Worm (Caenorhabditis elegans) whole organism, late embryonic: Measurements from ENCODE around the gene K08F9.4.

ENCODE experiments used
- C08G9.2 ChIP-seq: sonication (generic microtip); optimal IDR thresholded peaks from 2 replicates; lab custom pipeline; 2016; ENCODE audit warnings: mild to moderate bottlenecking, missing genetic modification characterization, moderate library complexity, missing compliant biosample characterization
- C38D4.7 ChIP-seq: fragments of 200-800 bp; sonication (Bioruptor generic); optimal IDR thresholded peaks from 2 replicates; lab custom pipeline; 2018; ENCODE audit warnings: mild to moderate bottlenecking, missing genetic modification characterization, moderate library complexity, missing compliant biosample characterization
- K09A11.1 ChIP-seq: sonication (generic microtip); optimal IDR thresholded peaks from 2 replicates; lab custom pipeline; 2017; ENCODE audit warnings: antibody characterized with exemption, mild to moderate bottlenecking, missing genetic modification characterization, missing compliant biosample characterization; ENCODE audit not compliant: insufficient read depth
- T23F11.4 ChIP-seq: fragments of 200-800 bp; sonication (Bioruptor generic); optimal IDR thresholded peaks from 2 replicates; lab custom pipeline; 2018; ENCODE audit warnings: mild to moderate bottlenecking, missing genetic modification characterization, missing compliant biosample characterization
- Y22D7AL.16 ChIP-seq: sonication (generic microtip); optimal IDR thresholded peaks from 2 replicates; lab custom pipeline; 2016; ENCODE audit warnings: missing genetic modification characterization, missing compliant biosample characterization
- ama-1 ChIP-seq: fragments of 150-350 bp; optimal IDR thresholded peaks from 2 replicates; lab custom pipeline; 2014
- ceh-14 ChIP-seq: sonication (generic microtip); optimal IDR thresholded peaks from 2 replicates; lab custom pipeline; 2016; ENCODE audit warnings: missing genotype, missing genetic modification characterization, missing compliant biosample characterization
- ceh-18 ChIP-seq: sonication (generic microtip); optimal IDR thresholded peaks from 2 replicates; lab custom pipeline; 2016; ENCODE audit warnings: missing genetic modification characterization, missing compliant biosample characterization
- ceh-2 ChIP-seq: sonication (generic microtip); optimal IDR thresholded peaks from 2 replicates; lab custom pipeline; 2016; ENCODE audit warnings: missing genotype, missing genetic modification characterization, missing compliant biosample characterization
- ceh-22 ChIP-seq: sonication (generic microtip); optimal IDR thresholded peaks from 2 replicates; lab custom pipeline; 2017; ENCODE audit warnings: missing biosample characterization, missing genetic modification characterization
- ceh-30 ChIP-seq: fragments of 150-350 bp; optimal IDR thresholded peaks from 2 replicates; lab custom pipeline; 2014; ENCODE audit warnings: missing biosample characterization, missing genetic modification characterization
- ceh-31 ChIP-seq: sonication (generic microtip); optimal IDR thresholded peaks from 2 replicates; lab custom pipeline; 2016; ENCODE audit warnings: missing genetic modification characterization, missing compliant biosample characterization
- ceh-6 ChIP-seq: fragments of 200-800 bp; sonication (Bioruptor generic); optimal IDR thresholded peaks from 2 replicates; lab custom pipeline; 2018; ENCODE audit warnings: mild to moderate bottlenecking, missing genetic modification characterization, missing compliant biosample characterization
- ceh-9 ChIP-seq: sonication (generic microtip); optimal IDR thresholded peaks from 2 replicates; lab custom pipeline; 2016; ENCODE audit warnings: mild to moderate bottlenecking, missing genetic modification characterization, inconsistent platforms, missing compliant biosample characterization
- dve-1 ChIP-seq: sonication (generic microtip); optimal IDR thresholded peaks from 2 replicates; lab custom pipeline; 2017; ENCODE audit warnings: antibody characterized with exemption, mild to moderate bottlenecking, missing genetic modification characterization, missing compliant biosample characterization
- elt-2 ChIP-seq: sonication (generic microtip); optimal IDR thresholded peaks from 2 replicates; lab custom pipeline; 2016; ENCODE audit warnings: missing genetic modification reagents, missing genetic modification characterization, missing compliant biosample characterization
- elt-4 ChIP-seq: sonication (generic microtip); optimal IDR thresholded peaks from 2 replicates; lab custom pipeline; 2016; ENCODE audit warnings: missing genetic modification characterization, missing compliant biosample characterization
- ets-4 ChIP-seq: sonication (generic microtip); optimal IDR thresholded peaks from 2 replicates; lab custom pipeline; 2016; ENCODE audit warnings: missing genetic modification characterization, missing compliant biosample characterization
- eyg-1 ChIP-seq: sonication (generic microtip); optimal IDR thresholded peaks from 2 replicates; lab custom pipeline; 2016; ENCODE audit warnings: missing genotype, missing genetic modification characterization, missing compliant biosample characterization
- fkh-6 ChIP-seq: sonication (generic microtip); optimal IDR thresholded peaks from 2 replicates; lab custom pipeline; 2016; ENCODE audit warnings: missing genetic modification characterization, missing compliant biosample characterization
- hlh-15 ChIP-seq: sonication (generic microtip); optimal IDR thresholded peaks from 2 replicates; lab custom pipeline; 2016; ENCODE audit warnings: missing genetic modification characterization, missing compliant biosample characterization
- lim-6 ChIP-seq: sonication (generic microtip); optimal IDR thresholded peaks from 2 replicates; lab custom pipeline; 2016; ENCODE audit warnings: missing genetic modification characterization, missing compliant biosample characterization
- lin-11 ChIP-seq: fragments of 200-800 bp; sonication (Bioruptor generic); optimal IDR thresholded peaks from 2 replicates; lab custom pipeline; 2018; ENCODE audit warnings: mild to moderate bottlenecking, missing genetic modification characterization, missing compliant biosample characterization
- madf-2 ChIP-seq: sonication (generic microtip); optimal IDR thresholded peaks from 2 replicates; lab custom pipeline; 2017; ENCODE audit warnings: missing genetic modification characterization, missing compliant biosample characterization
- nfya-1 ChIP-seq: sonication (generic microtip); optimal IDR thresholded peaks from 2 replicates; lab custom pipeline; 2017; ENCODE audit warnings: missing genetic modification characterization, mild to moderate bottlenecking, missing compliant biosample characterization, antibody characterized with exemption, moderate library complexity
- nhr-232 ChIP-seq: sonication (generic microtip); optimal IDR thresholded peaks from 2 replicates; lab custom pipeline; 2016; ENCODE audit warnings: missing genetic modification characterization, missing compliant biosample characterization
- pat-9 ChIP-seq: fragments of 200-800 bp; sonication (Bioruptor generic); optimal IDR thresholded peaks from 2 replicates; lab custom pipeline; 2018; ENCODE audit warnings: mild to moderate bottlenecking, missing genetic modification characterization, moderate library complexity, missing compliant biosample characterization
- pax-1 ChIP-seq: fragments of 150-350 bp; optimal IDR thresholded peaks from 2 replicates; lab custom pipeline; 2014; ENCODE audit warnings: missing biosample characterization, missing genetic modification characterization
- pha-4 ChIP-seq: fragments of 150-350 bp; optimal IDR thresholded peaks from 2 replicates; lab custom pipeline; 2018; ENCODE audit warnings: missing biosample characterization, missing genetic modification reagents, missing genetic modification characterization
- rnt-1 ChIP-seq: sonication (generic microtip); optimal IDR thresholded peaks from 2 replicates; lab custom pipeline; 2016; ENCODE audit warnings: missing genetic modification characterization, missing compliant biosample characterization
- sox-2 ChIP-seq: fragments of 200-800 bp; sonication (Bioruptor generic); IDR thresholded peaks from 2 replicates; pipeline ENCODE4 v1.3.6; 2022; ENCODE audit warnings: missing genetic modification reagents, missing genetic modification characterization, missing compliant biosample characterization
- sox-4 ChIP-seq: sonication (generic microtip); optimal IDR thresholded peaks from 2 replicates; lab custom pipeline; 2017; ENCODE audit warnings: mild to moderate bottlenecking, missing genetic modification characterization, inconsistent platforms, missing compliant biosample characterization
- tbx-2 ChIP-seq: sonication (generic microtip); optimal IDR thresholded peaks from 2 replicates; lab custom pipeline; 2016; ENCODE audit warnings: missing genetic modification characterization, missing compliant biosample characterization

The K08F9.4 gene

DNA sequence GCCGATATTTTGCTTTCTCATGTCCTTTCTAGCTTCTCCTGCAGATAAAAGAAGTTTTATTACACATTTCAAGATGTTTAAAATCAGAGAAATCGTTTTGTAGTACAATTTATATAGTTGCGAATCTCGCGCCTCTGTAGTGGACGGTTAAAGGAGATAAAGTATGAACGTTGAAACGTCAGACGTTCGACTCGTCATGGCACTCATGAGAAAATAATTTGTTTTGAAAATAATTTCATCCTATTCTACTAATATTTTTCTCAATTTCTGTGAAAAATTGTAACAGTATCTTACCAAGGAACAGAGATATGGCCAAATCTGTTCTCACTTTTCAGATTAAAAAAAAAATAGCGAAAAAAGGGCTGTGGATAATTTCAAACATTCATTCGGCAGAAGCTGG lies 4.0 kb downstream of the K08F9.4 start, which contains the start of gene T09F5.20:
TSS of gene T09F5.20 (minus strand) at position 101 of the 400 bp plus-strand sequence.
- TF ChIP-seq K09A11.1 (tag; lab: Kevin White, UChicago) = no peak
- TF ChIP-seq ceh-31 (tag; lab: Kevin White, UChicago) = no peak
- TF ChIP-seq ceh-14 (tag; lab: Kevin White, UChicago) = no peak
- no peak for TF ChIP-seq elt-2
- TF ChIP-seq madf-2 (tag; lab: Kevin White, UChicago) = no peak
- no peak for TF ChIP-seq elt-4 (tag; lab: Kevin White, UChicago)
- no peak for TF ChIP-seq lim-6 (tag; lab: Kevin White, UChicago)
- no peak for TF ChIP-seq tbx-2
- no peak for TF ChIP-seq ceh-2 (tag; lab: Kevin White, UChicago)
- TF ChIP-seq dve-1 (tag; lab: Kevin White, UChicago) = no peak
- no peak for TF ChIP-seq Y22D7AL.16 (tag; lab: Kevin White, UChicago)
- TF ChIP-seq nhr-232 (tag; lab: Kevin White, UChicago) = no peak
- TF ChIP-seq C38D4.7 (GFP tag; lab: Kevin White, UChicago) = no peak
- no peak for TF ChIP-seq ceh-6
- no peak for TF ChIP-seq sox-2 (GFP tag; lab: Robert Waterston, UW)
- TF ChIP-seq ama-1 = no peak

ce11 chrV:15148800-15149199 lies 5.0 kb downstream of the K08F9.4 start, which contains the start of gene T09F5.1:
Gene T09F5.1 (plus strand): TSS chrV:15149100.
- TF ChIP-seq ceh-14 (tag; lab: Kevin White, UChicago) (no peak), dve-1 (tag; lab: Kevin White, UChicago) (no peak), C08G9.2 (tag; lab: Kevin White, UChicago) (no peak), hlh-15 (tag; lab: Kevin White, UChicago) (no peak), rnt-1 (tag; lab: Kevin White, UChicago) (peak; percentile 5)

DNA sequence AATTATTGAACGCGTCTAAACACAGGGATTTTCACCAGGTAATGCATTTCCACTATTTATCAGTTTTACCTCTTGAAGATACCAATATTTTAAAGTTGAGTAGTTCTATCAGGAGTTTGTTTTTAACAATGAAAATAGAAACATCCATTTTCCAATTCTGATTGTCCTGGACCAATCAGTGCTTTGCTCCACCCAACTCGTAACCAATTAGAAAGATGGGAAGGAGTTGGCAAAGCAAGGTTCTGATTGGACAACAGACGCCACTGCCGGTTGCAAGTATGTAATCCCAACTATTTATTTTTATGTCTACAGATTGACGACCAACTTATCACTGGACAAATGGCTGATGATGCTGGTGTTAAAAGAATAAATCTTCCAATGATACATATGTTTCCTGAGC lies 6.4 kb downstream of the K08F9.4 start:
- TF ChIP-seq nfya-1 (tag; lab: Kevin White, UChicago) = peak; percentile 69
- no peak for TF ChIP-seq pha-4 (tag; lab: Kevin White, UChicago)

- no peak for TF ChIP-seq rnt-1 (tag; lab: Kevin White, UChicago)
- TF ChIP-seq lin-11 = no peak
- TF ChIP-seq hlh-15 (tag; lab: Kevin White, UChicago) = no peak
- TF ChIP-seq nhr-232 (tag; lab: Kevin White, UChicago) = no peak
- TF ChIP-seq ceh-18 (tag; lab: Kevin White, UChicago) = no peak
- TF ChIP-seq sox-4 (tag; lab: Kevin White, UChicago) = no peak
- TF ChIP-seq pat-9 (tag; lab: Kevin White, UChicago) = no peak
- no peak for TF ChIP-seq pax-1 (tag; lab: Kevin White, UChicago)
- no peak for TF ChIP-seq eyg-1 (tag; lab: Kevin White, UChicago)
- no peak for TF ChIP-seq C38D4.7 (GFP tag; lab: Kevin White, UChicago)
- TF ChIP-seq elt-2 = no peak
- no peak for TF ChIP-seq T23F11.4
Measured at ce11 chrV:15150661-15151060, 6.8 kb downstream of the K08F9.4 start, which contains the start of gene T09F5.2. Gene T09F5.2 (plus strand): TSS chrV:15150961.

ce11 chrV:15152010-15152409 lies 8.2 kb downstream of the K08F9.4 start:
- TF ChIP-seq elt-2 (no peak), ceh-14 (tag; lab: Kevin White, UChicago) (no peak), ceh-9 (no peak), fkh-6 (no peak), ceh-22 (tag; lab: Kevin White, UChicago) (no peak), dve-1 (tag; lab: Kevin White, UChicago) (no peak), ceh-18 (tag; lab: Kevin White, UChicago) (no peak), nfya-1 (tag; lab: Kevin White, UChicago) (no peak), ets-4 (no peak), ceh-30 (tag; lab: Kevin White, UChicago) (no peak)
